Worm (Caenorhabditis elegans) whole organism, early embryonic: Measurements from ENCODE around the gene cdkl-1.
"Not testable (repeated sequence)": the region's sequence is repeated elsewhere in the genome, so short reads cannot be mapped to it uniquely, and the experiment has no call there.

Source experiments
- B0310.2 ChIP-seq: sonication (generic microtip); optimal IDR thresholded peaks from 2 replicates; lab custom pipeline; 2016; ENCODE audit warnings: mild to moderate bottlenecking, missing genetic modification characterization, missing compliant biosample characterization
- F13C5.2 ChIP-seq: sonication (generic microtip); optimal IDR thresholded peaks from 2 replicates; lab custom pipeline; 2017; ENCODE audit warnings: mild to moderate bottlenecking, missing genetic modification characterization, inconsistent platforms, missing compliant biosample characterization
- aly-1 ChIP-seq: sonication (generic microtip); optimal IDR thresholded peaks from 2 replicates; lab custom pipeline; 2016; ENCODE audit warnings: missing genetic modification characterization, missing compliant biosample characterization
- ama-1 ChIP-seq: fragments of 150-350 bp; optimal IDR thresholded peaks from 2 replicates; lab custom pipeline; 2014
- ceh-13 ChIP-seq: fragments of 200-800 bp; sonication (Bioruptor generic); optimal IDR thresholded peaks from 2 replicates; lab custom pipeline; 2018; ENCODE audit warnings: mild to moderate bottlenecking, missing genetic modification characterization, missing compliant biosample characterization
- ceh-36 ChIP-seq: sonication (generic microtip); optimal IDR thresholded peaks from 2 replicates; lab custom pipeline; 2016; ENCODE audit warnings: missing genetic modification characterization, inconsistent platforms, missing compliant biosample characterization
- ets-7 ChIP-seq: sonication (generic microtip); optimal IDR thresholded peaks from 2 replicates; lab custom pipeline; 2016; ENCODE audit warnings: missing genotype, missing genetic modification characterization, missing compliant biosample characterization
- flt-1 ChIP-seq: fragments of 200-800 bp; sonication (Bioruptor generic); IDR thresholded peaks from 2 replicates; pipeline ENCODE4 v1.3.6; 2022; ENCODE audit warnings: missing genetic modification characterization, missing compliant biosample characterization
- hmbx-1 ChIP-seq: sonication (generic microtip); optimal IDR thresholded peaks from 2 replicates; lab custom pipeline; 2016; ENCODE audit warnings: mild to moderate bottlenecking, missing genetic modification characterization, missing compliant biosample characterization
- hmg-4 ChIP-seq: fragments of 200-800 bp; sonication (Bioruptor generic); optimal IDR thresholded peaks from 2 replicates; lab custom pipeline; 2018; ENCODE audit warnings: mild to moderate bottlenecking, missing genetic modification characterization, missing compliant biosample characterization
- hnd-1 ChIP-seq: sonication (generic microtip); optimal IDR thresholded peaks from 2 replicates; lab custom pipeline; 2016; ENCODE audit warnings: missing genetic modification characterization, missing compliant biosample characterization
- pes-1 ChIP-seq: fragments of 200-800 bp; sonication (Bioruptor generic); IDR thresholded peaks from 2 replicates; pipeline ENCODE4 v1.3.6; 2022; ENCODE audit warnings: missing genetic modification reagents, missing genetic modification characterization, missing compliant biosample characterization
- scrt-1 ChIP-seq: fragments of 200-800 bp; sonication (Bioruptor generic); IDR thresholded peaks from 2 replicates; pipeline ENCODE4 v1.3.6; 2022; ENCODE audit warnings: missing genetic modification characterization, missing compliant biosample characterization
- sea-1 ChIP-seq: fragments of 200-800 bp; sonication (Bioruptor generic); conservative IDR thresholded peaks from 2 replicates; pipeline ENCODE4 v1.3.6; 2022; ENCODE audit warnings: missing genetic modification characterization, missing compliant biosample characterization
- tbx-11 ChIP-seq: fragments of 200-800 bp; sonication (Bioruptor generic); IDR thresholded peaks from 2 replicates; pipeline ENCODE4 v1.3.6; 2022; ENCODE audit warnings: missing genetic modification characterization, missing compliant biosample characterization
- tbx-37 ChIP-seq: fragments of 200-800 bp; sonication (Bioruptor generic); conservative IDR thresholded peaks from 2 replicates; pipeline ENCODE4 v1.3.6; 2022; ENCODE audit warnings: missing genetic modification reagents, missing genetic modification characterization, missing compliant biosample characterization
- tra-4 ChIP-seq: sonication (generic microtip); optimal IDR thresholded peaks from 2 replicates; lab custom pipeline; 2017; ENCODE audit warnings: missing genetic modification characterization, missing compliant biosample characterization

The cdkl-1 gene

DNA sequence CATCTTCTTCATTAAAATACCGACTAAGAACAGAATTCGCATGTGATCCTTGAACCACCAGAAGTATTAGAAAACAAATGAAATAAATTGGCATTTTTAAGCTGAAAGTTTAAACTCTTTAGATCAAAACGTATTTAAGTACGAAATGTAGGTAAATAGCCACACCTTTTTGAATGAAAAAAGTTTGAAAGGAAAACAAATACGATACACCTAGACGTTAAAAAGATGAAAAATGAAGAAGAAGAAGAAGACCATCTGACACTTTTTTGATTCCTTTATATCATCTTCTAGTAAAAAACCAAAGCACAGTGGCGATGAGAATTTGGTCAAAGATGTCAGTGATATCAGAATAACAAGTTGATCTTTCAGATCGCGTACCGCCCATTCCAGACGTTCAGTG lies 2.8 kb upstream of the cdkl-1 start, which contains the start of gene Y42A5A.3:
Gene Y42A5A.3, minus strand, starts transcription at position 101 of the 400 bp plus-strand sequence.
- TF ChIP-seq B0310.2 (no peak), hmbx-1 (tag; lab: Kevin White, UChicago) (no peak), aly-1 (no peak), scrt-1 (no peak), ceh-13 (no peak), F13C5.2 (tag; lab: Kevin White, UChicago) (no peak), tra-4 (tag; lab: Kevin White, UChicago) (no peak), flt-1 (GFP tag; lab: Robert Waterston, UW) (no peak), tbx-11 (no peak), ama-1 (lab: Kevin White, UChicago) (no peak), hnd-1 (no peak), ets-7 (tag; lab: Kevin White, UChicago) (no peak), sea-1 (GFP tag; lab: Robert Waterston, UW) (no peak), tbx-37 (GFP tag; lab: Robert Waterston, UW) (no peak), pes-1 (GFP tag; lab: Robert Waterston, UW) (no peak), ceh-36 (tag; lab: Kevin White, UChicago) (no peak), hmg-4 (GFP tag; lab: Kevin White, UChicago) (no peak)

- TF ChIP-seq flt-1 (GFP tag; lab: Robert Waterston, UW) (no peak), pes-1 (GFP tag; lab: Robert Waterston, UW) (no peak), ceh-13 (no peak), ama-1 (lab: Kevin White, UChicago) (no peak), B0310.2 (no peak), hmg-4 (GFP tag; lab: Kevin White, UChicago) (no peak), ceh-36 (tag; lab: Kevin White, UChicago) (no peak), tbx-37 (GFP tag; lab: Robert Waterston, UW) (no peak), aly-1 (no peak), ets-7 (tag; lab: Kevin White, UChicago) (no peak), tra-4 (tag; lab: Kevin White, UChicago) (no peak), tbx-11 (no peak)
Observed at ce11 chrV:11104408-11104807, 5.7 kb downstream of the cdkl-1 start.

DNA sequence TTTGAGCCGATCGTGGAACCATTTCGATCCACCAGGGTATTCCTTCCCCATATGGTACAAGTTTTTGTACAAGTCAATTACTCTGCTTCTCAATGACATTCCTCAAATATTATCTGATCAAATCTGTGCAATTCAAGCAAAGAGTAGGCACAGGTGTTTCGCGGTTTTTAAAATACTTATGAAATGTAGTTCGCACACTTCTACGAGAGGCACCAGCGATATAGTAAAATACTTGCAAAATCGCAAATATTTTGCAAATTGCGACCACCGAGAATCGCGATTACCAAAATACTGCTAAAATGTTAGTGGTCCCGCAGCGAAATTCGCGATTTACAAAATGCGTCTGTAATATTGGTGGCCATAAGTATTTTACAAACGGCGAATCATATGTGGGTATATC lies 10.9 kb downstream of the cdkl-1 start, which contains the start of gene Y42A5A.5:
Gene Y42A5A.5, minus strand, starts transcription at position 101 of the 400 bp plus-strand sequence.
- TF ChIP-seq ama-1 (lab: Kevin White, UChicago); flt-1 (GFP tag; lab: Robert Waterston, UW); ceh-13: not testable (repeated sequence)

DNA sequence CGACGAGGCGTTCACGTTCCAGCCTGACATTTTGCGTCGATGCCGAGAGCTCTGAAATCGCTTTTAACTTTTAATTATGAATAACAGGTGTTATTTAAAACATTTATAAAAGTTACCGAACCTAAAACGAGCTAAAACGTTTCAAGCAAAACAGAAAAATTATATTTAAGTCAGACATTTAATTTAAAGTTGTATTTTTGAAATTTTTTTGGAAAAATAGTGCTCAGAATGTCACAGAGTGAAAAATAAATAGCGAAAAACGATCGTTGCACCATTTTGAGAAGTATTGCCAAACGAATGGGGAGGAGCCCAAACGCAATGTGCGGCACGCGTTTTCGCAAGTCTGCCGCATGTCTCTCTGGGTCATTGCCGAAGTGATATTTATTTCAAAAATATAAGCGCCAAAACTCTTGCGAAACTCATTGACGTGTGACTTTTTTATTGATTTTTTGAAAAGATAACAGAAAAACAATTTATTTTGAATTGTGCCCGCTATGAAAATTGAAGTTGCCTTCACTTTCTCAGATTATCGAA lies 14.4 kb downstream of the cdkl-1 start, which contains the start of gene erfa-3:
Gene erfa-3, minus strand, starts transcription at position 51 of the 534 bp plus-strand sequence.
- TF ChIP-seq B0310.2 (no peak), ceh-13 (peak; percentile 60), flt-1 (GFP tag; lab: Robert Waterston, UW) (peak; percentile 49; the same call in 1 of the 2 replicates), F13C5.2 (tag; lab: Kevin White, UChicago) (peak; percentile 91), ceh-36 (tag; lab: Kevin White, UChicago) (peak; percentile 51), tra-4 (tag; lab: Kevin White, UChicago) (peak; percentile 62), tbx-11 (peak; percentile 74; the same call in 1 of the 2 replicates), hnd-1 (peak; percentile 55), aly-1 (peak; percentile 76), hmg-4 (GFP tag; lab: Kevin White, UChicago) (peak; percentile 56), ets-7 (tag; lab: Kevin White, UChicago) (peak; percentile 53), tbx-37 (GFP tag; lab: Robert Waterston, UW) (peak; percentile 61; the same call in 1 of the 2 replicates), ama-1 (lab: Kevin White, UChicago) (no peak), sea-1 (GFP tag; lab: Robert Waterston, UW) (peak; percentile 70; the same call in 1 of the 2 replicates), scrt-1 (peak; percentile 51; the same call in 1 of the 2 replicates), pes-1 (GFP tag; lab: Robert Waterston, UW) (no peak), hmbx-1 (tag; lab: Kevin White, UChicago) (peak; percentile 48)

DNA sequence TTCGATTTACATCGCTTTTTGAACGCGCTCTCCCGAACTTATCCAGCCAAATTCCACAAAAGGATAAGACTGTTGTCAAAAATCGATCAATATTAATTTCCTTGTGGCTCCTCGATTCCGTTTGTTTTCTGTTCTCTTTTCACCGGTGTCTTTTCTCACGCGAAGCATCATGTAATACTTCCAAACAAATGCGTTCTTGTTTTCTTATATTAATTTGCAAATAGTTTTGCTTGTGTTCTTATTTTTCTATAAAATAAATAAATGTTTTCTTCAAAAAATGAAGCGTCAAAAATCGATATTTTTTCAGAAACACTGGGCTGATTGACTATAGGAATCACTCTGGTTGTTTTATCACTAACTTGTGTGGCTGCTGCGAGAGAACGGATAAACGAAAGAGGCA lies 14.9 kb downstream of the cdkl-1 start, which contains the start of gene math-33:
Gene math-33, plus strand, starts transcription at position 301 of the 400 bp plus-strand sequence.
- TF ChIP-seq ama-1 (lab: Kevin White, UChicago) (no peak), hnd-1 (no peak), B0310.2 (no peak), ets-7 (tag; lab: Kevin White, UChicago) (no peak), tra-4 (tag; lab: Kevin White, UChicago) (no peak), ceh-36 (tag; lab: Kevin White, UChicago) (no peak), hmg-4 (GFP tag; lab: Kevin White, UChicago) (no peak), aly-1 (no peak), pes-1 (GFP tag; lab: Robert Waterston, UW) (no peak), F13C5.2 (tag; lab: Kevin White, UChicago) (no peak), hmbx-1 (tag; lab: Kevin White, UChicago) (no peak), tbx-37 (GFP tag; lab: Robert Waterston, UW) (no peak), flt-1 (GFP tag; lab: Robert Waterston, UW) (no peak), scrt-1 (no peak), tbx-11 (no peak)

DNA sequence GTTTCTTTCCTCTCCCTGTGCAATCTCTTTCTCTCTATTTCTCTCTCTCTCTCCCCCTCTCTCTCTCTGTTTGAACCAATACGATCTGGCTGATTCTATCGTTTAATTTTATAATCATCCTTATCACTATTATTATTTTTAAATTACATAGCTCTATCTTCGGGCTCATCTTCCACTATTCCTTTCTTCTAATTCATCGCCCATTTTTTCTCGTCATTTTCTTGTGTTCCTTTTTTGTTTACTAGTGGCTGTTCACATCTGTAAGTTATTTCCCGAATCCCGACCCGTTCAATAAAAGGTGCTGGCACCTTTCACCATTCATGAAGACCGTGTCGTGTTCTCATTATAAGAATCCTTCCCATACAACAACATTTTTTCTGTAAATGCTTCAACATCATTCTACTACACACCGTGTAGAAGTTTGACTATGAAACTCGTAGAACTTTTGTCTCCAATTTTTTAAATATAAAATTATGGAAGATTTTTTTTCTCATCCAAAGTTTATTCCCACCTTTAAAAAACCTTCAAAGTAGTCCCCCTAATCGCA lies 19.6 kb downstream of the cdkl-1 start:
- TF ChIP-seq flt-1 (GFP tag; lab: Robert Waterston, UW), result no peak
- TF ChIP-seq sea-1 (GFP tag; lab: Robert Waterston, UW), result no peak
- no peak for TF ChIP-seq aly-1
- no peak for TF ChIP-seq hnd-1

DNA sequence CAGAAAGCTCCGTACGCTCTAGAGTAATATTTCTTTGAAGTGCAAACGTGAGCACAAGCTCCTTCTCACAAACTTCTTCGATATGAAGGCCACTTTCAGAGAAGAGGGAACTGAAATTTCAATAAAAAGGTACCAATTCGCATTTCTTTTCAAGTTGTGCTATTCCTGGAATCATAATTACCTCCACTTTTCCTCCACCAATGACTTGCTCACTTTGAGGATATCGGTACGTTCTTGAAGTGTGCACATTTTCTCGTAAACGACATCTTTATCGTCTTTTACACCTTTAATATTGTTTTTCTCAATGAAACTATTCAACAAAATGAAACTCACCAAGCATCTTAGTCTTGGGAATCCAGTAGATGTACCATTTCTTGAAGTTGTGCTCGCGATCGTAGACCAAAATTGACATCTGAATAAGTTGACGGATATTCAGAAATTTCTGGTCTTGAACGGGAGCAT lies 20.6 kb downstream of the cdkl-1 start, which contains the start of gene scb-1:
Gene scb-1, minus strand, starts transcription at position 412 of the 462 bp plus-strand sequence.
- TF ChIP-seq hmbx-1 (tag; lab: Kevin White, UChicago) (no peak), F13C5.2 (tag; lab: Kevin White, UChicago) (no peak)
